Worm (Caenorhabditis elegans) whole organism, mixed stage, embryonic: ENCODE data around the gene drd-1.
A peak's percentile ranks its signal among the peaks of the same experiment; 100 is the strongest.

Experiments used
- M03D4.4 ChIP-seq: sonication (generic microtip); optimal IDR thresholded peaks from 2 replicates; lab custom pipeline; 2017; ENCODE audit warnings: mild to moderate bottlenecking, missing genetic modification characterization, missing compliant biosample characterization
- bed-3 ChIP-seq: fragments of 200-800 bp; sonication (Bioruptor generic); optimal IDR thresholded peaks from 3 replicates; lab custom pipeline; 2018; ENCODE audit warnings: mild to moderate bottlenecking, missing genetic modification characterization, moderate library complexity, missing compliant biosample characterization
- blmp-1 ChIP-seq: fragments of 150-350 bp; optimal IDR thresholded peaks from 2 replicates; lab custom pipeline; 2014; ENCODE audit warnings: missing biosample characterization, missing genetic modification characterization
- ceh-39 ChIP-seq: fragments of 150-350 bp; optimal IDR thresholded peaks from 2 replicates; lab custom pipeline; 2014; ENCODE audit warnings: missing biosample characterization, missing genetic modification characterization
- ces-1 ChIP-seq: fragments of 150-350 bp; optimal IDR thresholded peaks from 2 replicates; lab custom pipeline; 2014; ENCODE audit warnings: missing biosample characterization, missing genetic modification reagents, missing genetic modification characterization
- cnd-1 ChIP-seq: fragments of 200-800 bp; sonication (Bioruptor generic); optimal IDR thresholded peaks from 2 replicates; lab custom pipeline; 2018; ENCODE audit warnings: mild to moderate bottlenecking, missing genetic modification characterization, missing compliant biosample characterization
- drap-1 ChIP-seq: fragments of 200-800 bp; sonication (Bioruptor generic); optimal IDR thresholded peaks from 3 replicates; lab custom pipeline; 2018; ENCODE audit warnings: mild to moderate bottlenecking, missing genetic modification characterization, missing compliant biosample characterization
- ham-2 ChIP-seq: fragments of 200-800 bp; sonication (Bioruptor generic); optimal IDR thresholded peaks from 2 replicates; lab custom pipeline; 2018; ENCODE audit warnings: mild to moderate bottlenecking, missing genetic modification characterization, missing compliant biosample characterization
- hlh-1 ChIP-seq: fragments of 150-350 bp; optimal IDR thresholded peaks from 2 replicates; lab custom pipeline; 2014; ENCODE audit warnings: missing biosample characterization, missing genetic modification reagents, missing genetic modification characterization
- lsy-2 ChIP-seq: fragments of 150-350 bp; optimal IDR thresholded peaks from 2 replicates; lab custom pipeline; 2014; ENCODE audit warnings: missing biosample characterization, missing genetic modification characterization
- mab-5 ChIP-seq: fragments of 150-350 bp; optimal IDR thresholded peaks from 2 replicates; lab custom pipeline; 2014; ENCODE audit warnings: missing biosample characterization, missing genetic modification characterization
- mep-1 ChIP-seq: fragments of 150-350 bp; optimal IDR thresholded peaks from 2 replicates; lab custom pipeline; 2017; ENCODE audit warnings: missing biosample characterization, missing genetic modification reagents, missing genetic modification characterization, inconsistent platforms
- mls-2 ChIP-seq: sonication (generic microtip); optimal IDR thresholded peaks from 2 replicates; lab custom pipeline; 2016; ENCODE audit warnings: mild to moderate bottlenecking, missing genetic modification characterization, moderate library complexity, missing compliant biosample characterization
- nhr-2 ChIP-seq: fragments of 150-350 bp; optimal IDR thresholded peaks from 2 replicates; lab custom pipeline; 2014; ENCODE audit warnings: missing biosample characterization, missing genetic modification characterization
- nhr-237 ChIP-seq: fragments of 150-350 bp; optimal IDR thresholded peaks from 2 replicates; lab custom pipeline; 2014; ENCODE audit warnings: missing biosample characterization, missing genetic modification characterization
- nhr-28 ChIP-seq: fragments of 150-350 bp; optimal IDR thresholded peaks from 2 replicates; lab custom pipeline; 2014; ENCODE audit warnings: missing biosample characterization, missing genetic modification characterization
- pha-4 ChIP-seq: fragments of 150-350 bp; optimal IDR thresholded peaks from 2 replicates; lab custom pipeline; 2018; ENCODE audit warnings: missing biosample characterization, missing genetic modification reagents, missing genetic modification characterization
- sem-2 ChIP-seq: fragments of 200-800 bp; sonication (Bioruptor generic); optimal IDR thresholded peaks from 2 replicates; lab custom pipeline; 2018; ENCODE audit warnings: mild to moderate bottlenecking, missing genetic modification characterization, missing compliant biosample characterization
- snpc-4 ChIP-seq: fragments of 150-350 bp; optimal IDR thresholded peaks from 2 replicates; lab custom pipeline; 2014; ENCODE audit warnings: missing biosample characterization, missing genetic modification characterization
- sptf-1 ChIP-seq: sonication (generic microtip); optimal IDR thresholded peaks from 2 replicates; lab custom pipeline; 2017; ENCODE audit warnings: mild to moderate bottlenecking, missing genetic modification characterization, moderate library complexity, missing compliant biosample characterization
- unc-120 ChIP-seq: sonication (generic microtip); optimal IDR thresholded peaks from 2 replicates; lab custom pipeline; 2017; ENCODE audit warnings: missing genetic modification characterization, missing compliant biosample characterization; ENCODE audit not compliant: poor library complexity, severe bottlenecking
- unc-39 ChIP-seq: fragments of 150-350 bp; optimal IDR thresholded peaks from 2 replicates; lab custom pipeline; 2014; ENCODE audit warnings: missing biosample characterization, missing genetic modification characterization
- unc-62 ChIP-seq: fragments of 150-350 bp; optimal IDR thresholded peaks from 2 replicates; lab custom pipeline; 2014; ENCODE audit warnings: missing biosample characterization, missing genetic modification reagents, missing genetic modification characterization
- zip-8 ChIP-seq: fragments of 150-350 bp; optimal IDR thresholded peaks from 2 replicates; lab custom pipeline; 2014; ENCODE audit warnings: missing biosample characterization, missing genetic modification characterization

Gene drd-1

ce11 chrII:8428947-8429919 lies 41.4 kb downstream of the drd-1 start:
- no peak for TF ChIP-seq sptf-1
- peak; percentile 16 for TF ChIP-seq zip-8 (tag; lab: Kevin White, UChicago)
- TF ChIP-seq lsy-2 (tag; lab: Kevin White, UChicago) = peak; percentile 43
- no peak for TF ChIP-seq cnd-1 (tag; lab: Kevin White, UChicago)

- TF ChIP-seq M03D4.4 (tag; lab: Kevin White, UChicago) = no peak
- no peak for TF ChIP-seq sptf-1
- no peak for TF ChIP-seq drap-1 (GFP tag; lab: Kevin White, UChicago)
- TF ChIP-seq hlh-1 (tag; lab: Kevin White, UChicago) = no peak
- TF ChIP-seq ham-2 = no peak
- no peak for TF ChIP-seq sem-2
- no peak for TF ChIP-seq ceh-39 (tag; lab: Kevin White, UChicago)
- TF ChIP-seq cnd-1 (tag; lab: Kevin White, UChicago) = no peak
Observed at ce11 chrII:8431954-8432353, 44.1 kb downstream of the drd-1 start, which contains the start of gene acp-2. TSS of gene acp-2 (minus strand) at chrII:8432054.

ce11 chrII:8435005-8435404 lies 47.2 kb downstream of the drd-1 start, which contains the start of gene acp-4:
TSS of gene acp-4 (minus strand) at chrII:8435105.
- TF ChIP-seq blmp-1 (no peak), cnd-1 (tag; lab: Kevin White, UChicago) (no peak), nhr-237 (tag; lab: Kevin White, UChicago) (no peak), mls-2 (no peak), ces-1 (GFP tag; lab: Kevin White, UChicago) (no peak), sem-2 (no peak), nhr-2 (no peak), mep-1 (no peak), M03D4.4 (tag; lab: Kevin White, UChicago) (no peak), nhr-28 (tag; lab: Kevin White, UChicago) (no peak), bed-3 (GFP tag; lab: Kevin White, UChicago) (no peak), drap-1 (GFP tag; lab: Kevin White, UChicago) (no peak), ceh-39 (tag; lab: Kevin White, UChicago) (no peak), pha-4 (no peak), unc-120 (no peak), unc-39 (tag; lab: Kevin White, UChicago) (no peak)
- TF ChIP-seq, all 35 proteins: peak for 0

ce11 chrII:8437035-8437434 lies 49.2 kb downstream of the drd-1 start, which contains the start of gene acp-3:
TSS of gene acp-3 (minus strand) at chrII:8437135.
- no peak for TF ChIP-seq cnd-1 (tag; lab: Kevin White, UChicago)
- no peak for TF ChIP-seq unc-62
- TF ChIP-seq mab-5 = no peak
- no peak for TF ChIP-seq mep-1
- no peak for TF ChIP-seq snpc-4 (tag; lab: Kevin White, UChicago)

ce11 chrII:8438791-8439287 lies 51.0 kb downstream of the drd-1 start, which contains the start of gene lips-10:
TSS of gene lips-10 (plus strand) at chrII:8439168.
- TF ChIP-seq hlh-1 (tag; lab: Kevin White, UChicago) (no peak), ham-2 (peak; percentile 36)
